Worm (Caenorhabditis elegans): Measurements from ENCODE around the gene F37A4.2.

The F37A4.2 gene

ce11 chrIII:6722208-6722679 lies at the start of gene F37A4.2, which contains the start of gene bath-41:
F37A4.2 (plus strand) TSS chrIII:6722454.
bath-41 (minus strand) TSS chrIII:6722258.
- TF ChIP-seq gmeb-1 (tag; optimal IDR thresholded peaks at IDR 0.05) (peak; percentile 29), skn-1 (tag; optimal IDR thresholded peaks at IDR 0.05) (no peak), nhr-12 (tag; optimal IDR thresholded peaks at IDR 0.05) (no peak)

- no peak for TF ChIP-seq nhr-11 (tag; optimal IDR thresholded peaks at IDR 0.05)
- TF ChIP-seq ztf-4 (tag; optimal IDR thresholded peaks at IDR 0.05): no peak
- TF ChIP-seq zag-1 (tag; optimal IDR thresholded peaks at IDR 0.05): no peak
- TF ChIP-seq unc-55 (GFP tag; optimal IDR thresholded peaks at IDR 0.05): peak; percentile 8
- TF ChIP-seq lin-13 (GFP tag; optimal IDR thresholded peaks at IDR 0.05): no peak
These were observed 46.8 kb upstream of the F37A4.2 start, which contains the start of gene rbf-1 for ce11 chrIII:6675460-6675859. rbf-1 (plus strand) TSS chrIII:6675760.

- no peak for TF ChIP-seq nhr-11 (tag; optimal IDR thresholded peaks at IDR 0.05)
- no peak for TF ChIP-seq lin-11 (tag; optimal IDR thresholded peaks at IDR 0.05)
- TF ChIP-seq mab-5 (tag; optimal IDR thresholded peaks at IDR 0.05): no peak
- TF ChIP-seq unc-62 (GFP tag; optimal IDR thresholded peaks at IDR 0.05): no peak
- no peak for TF ChIP-seq nhr-12 (tag; optimal IDR thresholded peaks at IDR 0.05)
- no peak for TF ChIP-seq nhr-10 (tag; optimal IDR thresholded peaks at IDR 0.05)
- TF ChIP-seq fos-1 (tag; optimal IDR thresholded peaks at IDR 0.05): no peak
- no peak for TF ChIP-seq R02D3.7 (tag; optimal IDR thresholded peaks at IDR 0.05)
- TF ChIP-seq ztf-4 (tag; optimal IDR thresholded peaks at IDR 0.05): no peak
- no peak for TF ChIP-seq gmeb-1 (tag; optimal IDR thresholded peaks at IDR 0.05)
- TF ChIP-seq nhr-25 (tag; optimal IDR thresholded peaks at IDR 0.05): no peak
These were observed 45.0 kb upstream of the F37A4.2 start for ce11 chrIII:6677304-6677703.

- TF ChIP-seq egl-27 (tag; optimal IDR thresholded peaks at IDR 0.05) (no peak), blmp-1 (tag; optimal IDR thresholded peaks at IDR 0.05; ENCODE audit: insufficient read depth) (no peak), nhr-11 (tag; optimal IDR thresholded peaks at IDR 0.05) (no peak), elt-1 (tag; optimal IDR thresholded peaks at IDR 0.05) (no peak), zag-1 (tag; optimal IDR thresholded peaks at IDR 0.05) (no peak), nhr-6 (tag; optimal IDR thresholded peaks at IDR 0.05) (no peak), ceh-16 (tag; optimal IDR thresholded peaks at IDR 0.05) (no peak), mdl-1 (tag; optimal IDR thresholded peaks at IDR 0.05) (no peak), unc-55 (GFP tag; optimal IDR thresholded peaks at IDR 0.05) (no peak), snpc-4 (tag; optimal IDR thresholded peaks at IDR 0.05) (no peak), Y55F3AM.14 (GFP tag; optimal IDR thresholded peaks at IDR 0.05) (no peak), lsy-2 (tag; optimal IDR thresholded peaks at IDR 0.05) (no peak), mab-5 (tag; optimal IDR thresholded peaks at IDR 0.05) (no peak), ztf-4 (tag; optimal IDR thresholded peaks at IDR 0.05) (no peak), dmd-4 (tag; optimal IDR thresholded peaks at IDR 0.05) (no peak), sma-9 (GFP tag; optimal IDR thresholded peaks at IDR 0.05) (no peak), sma-9 (tag; optimal IDR thresholded peaks at IDR 0.05) (no peak), nhr-25 (tag; optimal IDR thresholded peaks at IDR 0.05) (no peak), ama-1 (optimal IDR thresholded peaks at IDR 0.05) (no peak), skn-1 (tag; optimal IDR thresholded peaks at IDR 0.05) (no peak), ceh-82 (tag; optimal IDR thresholded peaks at IDR 0.05) (no peak)
These were observed 42.9 kb upstream of the F37A4.2 start for ce11 chrIII:6679323-6679722.

- no peak for TF ChIP-seq peb-1 (tag; optimal IDR thresholded peaks at IDR 0.05)
- no peak for TF ChIP-seq lin-11 (tag; optimal IDR thresholded peaks at IDR 0.05)
- TF ChIP-seq mdl-1 (tag; optimal IDR thresholded peaks at IDR 0.05): no peak
- TF ChIP-seq ztf-1 (GFP tag; conservative IDR thresholded peaks at IDR 0.05): no peak
- TF ChIP-seq ztf-11 (tag; optimal IDR thresholded peaks at IDR 0.05): no peak
- no peak for TF ChIP-seq crh-2 (tag; optimal IDR thresholded peaks at IDR 0.05)
- no peak for TF ChIP-seq snpc-4 (tag; optimal IDR thresholded peaks at IDR 0.05)
- no peak for TF ChIP-seq lin-39 (tag; optimal IDR thresholded peaks at IDR 0.05)
- no peak for TF ChIP-seq nhr-10 (tag; optimal IDR thresholded peaks at IDR 0.05)
- no peak for TF ChIP-seq unc-62 (GFP tag; optimal IDR thresholded peaks at IDR 0.05)
- TF ChIP-seq nhr-11 (tag; optimal IDR thresholded peaks at IDR 0.05): no peak
- TF ChIP-seq ZK546.5 (tag; optimal IDR thresholded peaks at IDR 0.05): no peak
- TF ChIP-seq egl-27 (tag; optimal IDR thresholded peaks at IDR 0.05): no peak
- no peak for TF ChIP-seq skn-1 (tag; optimal IDR thresholded peaks at IDR 0.05)
- TF ChIP-seq elt-3 (tag; optimal IDR thresholded peaks at IDR 0.05): no peak
- no peak for TF ChIP-seq sma-3 (GFP tag; optimal IDR thresholded peaks at IDR 0.05)
These were observed 41.3 kb upstream of the F37A4.2 start for ce11 chrIII:6680963-6681362.

Measured in whole organism, L2 larva.